Fruit fly (Drosophila melanogaster): ENCODE results near the gene CG13933.

The CG13933 gene

dm6 chr3L:1774713-1775648, at the start of gene CG13933, which contains the start of gene PolD2:
Gene CG13933, minus strand, starts transcription at chr3L:1775147.
Gene PolD2, plus strand, starts transcription at chr3L:1775633.
- peak; percentile 46 for TF ChIP-seq CG1647 (GFP tag; optimal IDR thresholded peaks at IDR 0.05)
- no peak for TF ChIP-seq BtbVII (GFP tag; optimal IDR thresholded peaks at IDR 0.05)
- no peak for TF ChIP-seq CG15011 (GFP tag; optimal IDR thresholded peaks at IDR 0.05)
- no peak for TF ChIP-seq Hr78 (GFP tag; optimal IDR thresholded peaks at IDR 0.05)
- TF ChIP-seq lilli (GFP tag; optimal IDR thresholded peaks at IDR 0.05) = peak; percentile 94
- TF ChIP-seq CG13624 (GFP tag; optimal IDR thresholded peaks at IDR 0.05) = no peak
- peak; percentile 92 for TF ChIP-seq lab (GFP tag; optimal IDR thresholded peaks at IDR 0.05)
- TF ChIP-seq CG1529 (GFP tag; optimal IDR thresholded peaks at IDR 0.05) = peak; percentile 92
- TF ChIP-seq Lpt (GFP tag; optimal IDR thresholded peaks at IDR 0.05) = no peak
- peak; percentile 93 for TF ChIP-seq CG10431 (GFP tag; optimal IDR thresholded peaks at IDR 0.05)
- TF ChIP-seq Six4 (GFP tag; optimal IDR thresholded peaks at IDR 0.05) = peak; percentile 71
- TF ChIP-seq CG4282 (GFP tag; optimal IDR thresholded peaks at IDR 0.05) = peak; percentile 0
- peak; percentile 65; the same call in 1 of the 4 replicates for TF ChIP-seq chinmo (GFP tag; IDR thresholded peaks at IDR 0.05; ENCODE audit: partially characterized antibody)
- TF ChIP-seq CG3281 (GFP tag; optimal IDR thresholded peaks at IDR 0.05) = no peak
- no peak for TF ChIP-seq scrt (GFP tag; optimal IDR thresholded peaks at IDR 0.05)
- peak; percentile 97 for TF ChIP-seq tgo (GFP tag; IDR thresholded peaks at IDR 0.05)
- peak; percentile 68 for TF ChIP-seq Dp (GFP tag; optimal IDR thresholded peaks at IDR 0.05)
- peak; percentile 48 to 89 for TF ChIP-seq chif (GFP tag; optimal IDR thresholded peaks at IDR 0.05)
- peak; percentile 96 for TF ChIP-seq twi (tag; optimal IDR thresholded peaks at IDR 0.05)
- TF ChIP-seq dan (GFP tag; IDR thresholded peaks at IDR 0.05) = peak; percentile 94
- TF ChIP-seq CG3407 (GFP tag; optimal IDR thresholded peaks at IDR 0.05) = peak; percentile 90
- TF ChIP-seq CG2129 (GFP tag; IDR thresholded peaks at IDR 0.05; ENCODE audit: partially characterized antibody) = peak; percentile 25
- TF ChIP-seq Optix (GFP tag; IDR thresholded peaks at IDR 0.05) = peak; percentile 92
- TF ChIP-seq Taf1 (GFP tag; IDR thresholded peaks at IDR 0.05) = peak; percentile 94
- peak; percentile 99 for TF ChIP-seq H2.0 (GFP tag; IDR thresholded peaks at IDR 0.05)
- peak; percentile 98 for TF ChIP-seq CG32772 (GFP tag; IDR thresholded peaks at IDR 0.05)
- peak; percentile 99 for TF ChIP-seq gem (tag; optimal IDR thresholded peaks at IDR 0.05)
- TF ChIP-seq sens (GFP tag) = peak; percentile 94
- TF ChIP-seq CG10654 (GFP tag; optimal IDR thresholded peaks at IDR 0.05) = no peak
- peak; percentile 96 for TF ChIP-seq CG16815 (GFP tag; optimal IDR thresholded peaks at IDR 0.05)
- TF ChIP-seq pita (GFP tag; optimal IDR thresholded peaks at IDR 0.05) = no peak
- TF ChIP-seq Bdp1 (GFP tag; optimal IDR thresholded peaks at IDR 0.05) = peak; percentile 63
- peak; percentile 88 for TF ChIP-seq Meics (GFP tag; optimal IDR thresholded peaks at IDR 0.05)
- TF ChIP-seq fd3F (GFP tag; optimal IDR thresholded peaks at IDR 0.05) = peak; percentile 98
- no peak for TF ChIP-seq gfzf (GFP tag; optimal IDR thresholded peaks at IDR 0.05)
- peak; percentile 79 for TF ChIP-seq Antp (GFP tag; optimal IDR thresholded peaks at IDR 0.05)
- peak; percentile 96 for TF ChIP-seq H15 (GFP tag; IDR thresholded peaks at IDR 0.05)
- no peak for TF ChIP-seq tio (GFP tag; optimal IDR thresholded peaks at IDR 0.05)
- peak; percentile 98 for TF ChIP-seq NfI (GFP tag; optimal IDR thresholded peaks at IDR 0.05)
- TF ChIP-seq NC2β (GFP tag; optimal IDR thresholded peaks at IDR 0.05) = peak; percentile 67
- TF ChIP-seq ham (GFP tag; IDR thresholded peaks at IDR 0.05) = peak; percentile 89
- TF ChIP-seq Doc2 (GFP tag; IDR thresholded peaks at IDR 0.05) = 0 out of 2 replicates have a peak, but pooled peaks have one; percentile 22
- TF ChIP-seq CG6683 (GFP tag; optimal IDR thresholded peaks at IDR 0.05) = no peak
- peak; percentile 96 for TF ChIP-seq croc (GFP tag; conservative IDR thresholded peaks at IDR 0.05)
- peak; percentile 65 for TF ChIP-seq CG6654 (GFP tag; optimal IDR thresholded peaks at IDR 0.05)
- peak; percentile 79 for TF ChIP-seq CHES-1-like (GFP tag; optimal IDR thresholded peaks at IDR 0.05)
- peak; percentile 91 for TF ChIP-seq NFAT (GFP tag; IDR thresholded peaks at IDR 0.05)
- TF ChIP-seq NC2α (GFP tag; optimal IDR thresholded peaks at IDR 0.05) = peak; percentile 44
- TF ChIP-seq CG3838 (GFP tag; optimal IDR thresholded peaks at IDR 0.05) = peak; percentile 79
